Worm (Caenorhabditis elegans) whole organism, mixed stage, embryonic: Measurements from ENCODE around the gene C17H11.6.

Experiments
- blmp-1 ChIP-seq: fragments of 150-350 bp; optimal IDR thresholded peaks from 2 replicates; lab custom pipeline; 2014; ENCODE audit warnings: missing biosample characterization, missing genetic modification characterization
- ces-1 ChIP-seq: fragments of 150-350 bp; optimal IDR thresholded peaks from 2 replicates; lab custom pipeline; 2014; ENCODE audit warnings: missing biosample characterization, missing genetic modification reagents, missing genetic modification characterization
- drap-1 ChIP-seq: fragments of 200-800 bp; sonication (Bioruptor generic); optimal IDR thresholded peaks from 3 replicates; lab custom pipeline; 2018; ENCODE audit warnings: mild to moderate bottlenecking, missing genetic modification characterization, missing compliant biosample characterization
- elt-1 ChIP-seq: sonication (generic microtip); optimal IDR thresholded peaks from 2 replicates; lab custom pipeline; 2017; ENCODE audit warnings: missing genetic modification characterization, mild to moderate bottlenecking, missing compliant biosample characterization, antibody characterized with exemption, moderate library complexity, borderline replicate concordance; ENCODE audit not compliant: insufficient read depth
- lsy-2 ChIP-seq: fragments of 150-350 bp; optimal IDR thresholded peaks from 2 replicates; lab custom pipeline; 2014; ENCODE audit warnings: missing biosample characterization, missing genetic modification characterization
- mep-1 ChIP-seq: fragments of 150-350 bp; optimal IDR thresholded peaks from 2 replicates; lab custom pipeline; 2017; ENCODE audit warnings: missing biosample characterization, missing genetic modification reagents, missing genetic modification characterization, inconsistent platforms
- mls-2 ChIP-seq: sonication (generic microtip); optimal IDR thresholded peaks from 2 replicates; lab custom pipeline; 2016; ENCODE audit warnings: mild to moderate bottlenecking, missing genetic modification characterization, moderate library complexity, missing compliant biosample characterization
- nhr-12 ChIP-seq: fragments of 150-350 bp; optimal IDR thresholded peaks from 2 replicates; lab custom pipeline; 2014; ENCODE audit warnings: missing biosample characterization, missing genetic modification characterization
- nhr-237 ChIP-seq: fragments of 150-350 bp; optimal IDR thresholded peaks from 2 replicates; lab custom pipeline; 2014; ENCODE audit warnings: missing biosample characterization, missing genetic modification characterization
- pha-4 ChIP-seq: fragments of 150-350 bp; optimal IDR thresholded peaks from 2 replicates; lab custom pipeline; 2018; ENCODE audit warnings: missing biosample characterization, missing genetic modification reagents, missing genetic modification characterization
- snpc-4 ChIP-seq: fragments of 150-350 bp; optimal IDR thresholded peaks from 2 replicates; lab custom pipeline; 2014; ENCODE audit warnings: missing biosample characterization, missing genetic modification characterization
- unc-39 ChIP-seq: fragments of 150-350 bp; optimal IDR thresholded peaks from 2 replicates; lab custom pipeline; 2014; ENCODE audit warnings: missing biosample characterization, missing genetic modification characterization
- unc-62 ChIP-seq: fragments of 150-350 bp; optimal IDR thresholded peaks from 2 replicates; lab custom pipeline; 2014; ENCODE audit warnings: missing biosample characterization, missing genetic modification reagents, missing genetic modification characterization
- ztf-11 ChIP-seq: fragments of 150-350 bp; optimal IDR thresholded peaks from 2 replicates; lab custom pipeline; 2014; ENCODE audit warnings: missing biosample characterization, missing genetic modification characterization

- TF ChIP-seq drap-1 (GFP tag; lab: Kevin White, UChicago) (no peak), mep-1 (tag; lab: Kevin White, UChicago) (no peak), mls-2 (tag; lab: Kevin White, UChicago) (no peak), blmp-1 (tag; lab: Kevin White, UChicago) (no peak), snpc-4 (no peak), elt-1 (tag; lab: Kevin White, UChicago) (no peak), nhr-12 (tag; lab: Kevin White, UChicago) (no peak), unc-39 (no peak), ces-1 (GFP tag; lab: Kevin White, UChicago) (no peak), ztf-11 (no peak), lsy-2 (no peak), pha-4 (tag; lab: Kevin White, UChicago) (no peak), unc-62 (GFP tag; lab: Kevin White, UChicago) (no peak), nhr-237 (tag; lab: Kevin White, UChicago) (no peak)
These were observed 10.4 kb downstream of the C17H11.6 start for ce11 chrX:8193213-8193612.
